Worm (Caenorhabditis elegans) whole organism, L4/young adult: Measurements from ENCODE around the gene algn-8.

ENCODE experiments used
- W03F9.2 ChIP-seq: fragments of 150-350 bp; optimal IDR thresholded peaks from 2 replicates; lab custom pipeline; 2014; ENCODE audit warnings: missing biosample characterization, missing genetic modification characterization
- dao-5 ChIP-seq: sonication (generic microtip); optimal IDR thresholded peaks from 2 replicates; lab custom pipeline; 2016; ENCODE audit warnings: missing genotype, missing genetic modification characterization, moderate library complexity, missing compliant biosample characterization
- him-1 ChIP-seq: sonication (generic microtip); optimal IDR thresholded peaks from 2 replicates; lab custom pipeline; 2016; ENCODE audit warnings: missing genotype, missing genetic modification reagents, missing genetic modification characterization, missing compliant biosample characterization

ce11 chrII:9859575-9859974 lies 26.7 kb downstream of the algn-8 start, which contains the start of gene chil-5:
- TF ChIP-seq W03F9.2 (tag; lab: Kevin White, UChicago) (no peak), him-1 (tag; lab: Kevin White, UChicago) (no peak), dao-5 (no peak)
